Worm (Caenorhabditis elegans) whole organism, late embryonic: ENCODE data around the gene luc-7L.

ENCODE experiments used
- C38D4.7 ChIP-seq: fragments of 200-800 bp; sonication (Bioruptor generic); optimal IDR thresholded peaks from 2 replicates; lab custom pipeline; 2018; ENCODE audit warnings: mild to moderate bottlenecking, missing genetic modification characterization, moderate library complexity, missing compliant biosample characterization
- K09A11.1 ChIP-seq: sonication (generic microtip); optimal IDR thresholded peaks from 2 replicates; lab custom pipeline; 2017; ENCODE audit warnings: antibody characterized with exemption, mild to moderate bottlenecking, missing genetic modification characterization, missing compliant biosample characterization; ENCODE audit not compliant: insufficient read depth
- T23F11.4 ChIP-seq: fragments of 200-800 bp; sonication (Bioruptor generic); optimal IDR thresholded peaks from 2 replicates; lab custom pipeline; 2018; ENCODE audit warnings: mild to moderate bottlenecking, missing genetic modification characterization, missing compliant biosample characterization
- Y22D7AL.16 ChIP-seq: sonication (generic microtip); optimal IDR thresholded peaks from 2 replicates; lab custom pipeline; 2016; ENCODE audit warnings: missing genetic modification characterization, missing compliant biosample characterization
- ahr-1 ChIP-seq: sonication (generic microtip); optimal IDR thresholded peaks from 2 replicates; lab custom pipeline; 2016; ENCODE audit warnings: missing genetic modification characterization, missing compliant biosample characterization
- ama-1 ChIP-seq: fragments of 150-350 bp; optimal IDR thresholded peaks from 2 replicates; lab custom pipeline; 2014
- ceh-2 ChIP-seq: sonication (generic microtip); optimal IDR thresholded peaks from 2 replicates; lab custom pipeline; 2016; ENCODE audit warnings: missing genotype, missing genetic modification characterization, missing compliant biosample characterization
- ceh-31 ChIP-seq: sonication (generic microtip); optimal IDR thresholded peaks from 2 replicates; lab custom pipeline; 2016; ENCODE audit warnings: missing genetic modification characterization, missing compliant biosample characterization
- ceh-34 ChIP-seq: sonication (generic microtip); optimal IDR thresholded peaks from 2 replicates; lab custom pipeline; 2016; ENCODE audit warnings: mild to moderate bottlenecking, missing genetic modification characterization, missing compliant biosample characterization
- ceh-45 ChIP-seq: fragments of 200-800 bp; sonication (Bioruptor generic); IDR thresholded peaks from 2 replicates; pipeline ENCODE4 v1.3.6; 2022; ENCODE audit warnings: missing genetic modification reagents, missing genetic modification characterization, missing compliant biosample characterization
- ceh-9 ChIP-seq: sonication (generic microtip); optimal IDR thresholded peaks from 2 replicates; lab custom pipeline; 2016; ENCODE audit warnings: mild to moderate bottlenecking, missing genetic modification characterization, inconsistent platforms, missing compliant biosample characterization
- che-1 ChIP-seq: sonication (generic microtip); optimal IDR thresholded peaks from 2 replicates; lab custom pipeline; 2016; ENCODE audit warnings: mild to moderate bottlenecking, missing genetic modification characterization, missing compliant biosample characterization
- dmd-4 ChIP-seq: sonication (generic microtip); optimal IDR thresholded peaks from 2 replicates; lab custom pipeline; 2016; ENCODE audit warnings: borderline replicate concordance, missing genetic modification characterization, missing compliant biosample characterization
- elt-2 ChIP-seq: sonication (generic microtip); optimal IDR thresholded peaks from 2 replicates; lab custom pipeline; 2016; ENCODE audit warnings: missing genetic modification reagents, missing genetic modification characterization, missing compliant biosample characterization
- fkh-10 ChIP-seq: fragments of 150-350 bp; optimal IDR thresholded peaks from 2 replicates; lab custom pipeline; 2014; ENCODE audit warnings: missing biosample characterization, missing genetic modification reagents, missing genetic modification characterization
- hlh-15 ChIP-seq: sonication (generic microtip); optimal IDR thresholded peaks from 2 replicates; lab custom pipeline; 2016; ENCODE audit warnings: missing genetic modification characterization, missing compliant biosample characterization
- hlh-30 ChIP-seq: sonication (generic microtip); optimal IDR thresholded peaks from 2 replicates; lab custom pipeline; 2017; ENCODE audit warnings: antibody characterized with exemption, missing genetic modification characterization, missing compliant biosample characterization; ENCODE audit not compliant: insufficient read depth
- hlh-6 ChIP-seq: sonication (generic microtip); optimal IDR thresholded peaks from 2 replicates; lab custom pipeline; 2016; ENCODE audit warnings: missing genotype, missing genetic modification characterization, missing compliant biosample characterization
- hlh-8 ChIP-seq: sonication (generic microtip); optimal IDR thresholded peaks from 2 replicates; lab custom pipeline; 2016; ENCODE audit warnings: missing genotype, missing genetic modification characterization, missing compliant biosample characterization
- lin-11 ChIP-seq: fragments of 200-800 bp; sonication (Bioruptor generic); optimal IDR thresholded peaks from 2 replicates; lab custom pipeline; 2018; ENCODE audit warnings: mild to moderate bottlenecking, missing genetic modification characterization, missing compliant biosample characterization
- nfya-1 ChIP-seq: sonication (generic microtip); optimal IDR thresholded peaks from 2 replicates; lab custom pipeline; 2017; ENCODE audit warnings: missing genetic modification characterization, mild to moderate bottlenecking, missing compliant biosample characterization, antibody characterized with exemption, moderate library complexity
- nhr-11 ChIP-seq: fragments of 150-350 bp; optimal IDR thresholded peaks from 2 replicates; lab custom pipeline; 2014; ENCODE audit warnings: missing biosample characterization, missing genetic modification characterization
- npax-4 ChIP-seq: sonication (generic microtip); optimal IDR thresholded peaks from 2 replicates; lab custom pipeline; 2016; ENCODE audit warnings: missing genetic modification characterization, missing compliant biosample characterization
- odd-2 ChIP-seq: sonication (generic microtip); optimal IDR thresholded peaks from 2 replicates; lab custom pipeline; 2017; ENCODE audit warnings: antibody characterized with exemption, mild to moderate bottlenecking, missing genetic modification characterization, missing compliant biosample characterization
- pag-3 ChIP-seq: sonication (generic microtip); optimal IDR thresholded peaks from 2 replicates; lab custom pipeline; 2016; ENCODE audit warnings: missing compliant biosample characterization, missing genetic modification characterization, borderline replicate concordance
- pat-9 ChIP-seq: fragments of 200-800 bp; sonication (Bioruptor generic); optimal IDR thresholded peaks from 2 replicates; lab custom pipeline; 2018; ENCODE audit warnings: mild to moderate bottlenecking, missing genetic modification characterization, moderate library complexity, missing compliant biosample characterization
- pax-1 ChIP-seq: fragments of 150-350 bp; optimal IDR thresholded peaks from 2 replicates; lab custom pipeline; 2014; ENCODE audit warnings: missing biosample characterization, missing genetic modification characterization
- pha-4 ChIP-seq: fragments of 150-350 bp; optimal IDR thresholded peaks from 2 replicates; lab custom pipeline; 2018; ENCODE audit warnings: missing biosample characterization, missing genetic modification reagents, missing genetic modification characterization
- pqm-1 ChIP-seq: sonication (generic microtip); optimal IDR thresholded peaks from 2 replicates; lab custom pipeline; 2016; ENCODE audit warnings: missing genetic modification characterization, missing compliant biosample characterization
- pros-1 ChIP-seq: fragments of 150-350 bp; optimal IDR thresholded peaks from 2 replicates; lab custom pipeline; 2014; ENCODE audit warnings: missing biosample characterization, missing genetic modification reagents, missing genetic modification characterization
- ref-2 ChIP-seq: sonication (generic microtip); optimal IDR thresholded peaks from 2 replicates; lab custom pipeline; 2016; ENCODE audit warnings: missing genetic modification characterization, missing compliant biosample characterization
- rnt-1 ChIP-seq: sonication (generic microtip); optimal IDR thresholded peaks from 2 replicates; lab custom pipeline; 2016; ENCODE audit warnings: missing genetic modification characterization, missing compliant biosample characterization
- sdc-2 ChIP-seq: sonication (generic microtip); optimal IDR thresholded peaks from 2 replicates; lab custom pipeline; 2016; ENCODE audit warnings: missing genotype, missing genetic modification characterization, missing compliant biosample characterization
- sox-2 ChIP-seq: fragments of 200-800 bp; sonication (Bioruptor generic); IDR thresholded peaks from 2 replicates; pipeline ENCODE4 v1.3.6; 2022; ENCODE audit warnings: missing genetic modification reagents, missing genetic modification characterization, missing compliant biosample characterization
- tbx-2 ChIP-seq: sonication (generic microtip); optimal IDR thresholded peaks from 2 replicates; lab custom pipeline; 2016; ENCODE audit warnings: missing genetic modification characterization, missing compliant biosample characterization
- unc-42 ChIP-seq: sonication (generic microtip); optimal IDR thresholded peaks from 2 replicates; lab custom pipeline; 2016; ENCODE audit warnings: missing genotype, missing genetic modification characterization, missing compliant biosample characterization
- unc-55 ChIP-seq: sonication (generic microtip); optimal IDR thresholded peaks from 2 replicates; lab custom pipeline; 2017; ENCODE audit warnings: missing biosample characterization, missing genetic modification reagents, missing genetic modification characterization
- unc-86 ChIP-seq: sonication (generic microtip); optimal IDR thresholded peaks from 2 replicates; lab custom pipeline; 2016; ENCODE audit warnings: missing genetic modification characterization, missing compliant biosample characterization
- zip-5 ChIP-seq: sonication (generic microtip); optimal IDR thresholded peaks from 2 replicates; lab custom pipeline; 2016; ENCODE audit warnings: missing genetic modification characterization, missing compliant biosample characterization

Gene luc-7L

ce11 chrII:7675752-7676151 lies 31.5 kb downstream of the luc-7L start:
- TF ChIP-seq dmd-4 (no peak), sox-2 (GFP tag; lab: Robert Waterston, UW) (no peak), ref-2 (no peak), pqm-1 (tag; lab: Kevin White, UChicago) (no peak), hlh-8 (no peak), Y22D7AL.16 (tag; lab: Kevin White, UChicago) (no peak), tbx-2 (tag; lab: Kevin White, UChicago) (no peak), ama-1 (lab: Kevin White, UChicago) (no peak), ceh-2 (tag; lab: Kevin White, UChicago) (no peak)

ce11 chrII:7671705-7672104 lies 35.6 kb downstream of the luc-7L start, which contains the start of gene lir-1:
TSS of gene lir-1 (plus strand) at chrII:7672005.
- TF ChIP-seq elt-2 (tag; lab: Kevin White, UChicago) (no peak), pqm-1 (tag; lab: Kevin White, UChicago) (no peak)

- TF ChIP-seq odd-2 (tag; lab: Kevin White, UChicago), result no peak
- no peak for TF ChIP-seq nhr-11 (tag; lab: Kevin White, UChicago)
- no peak for TF ChIP-seq hlh-6 (tag; lab: Kevin White, UChicago)
- TF ChIP-seq T23F11.4 (GFP tag; lab: Kevin White, UChicago), result no peak
- TF ChIP-seq sdc-2 (tag; lab: Kevin White, UChicago), result no peak
- TF ChIP-seq zip-5 (tag; lab: Kevin White, UChicago), result no peak
- TF ChIP-seq pax-1 (tag; lab: Kevin White, UChicago), result no peak
Observed at ce11 chrII:7670039-7670438, 37.2 kb downstream of the luc-7L start.

- no peak for TF ChIP-seq pros-1 (tag; lab: Kevin White, UChicago)
- TF ChIP-seq ceh-34, result peak; percentile 35
- TF ChIP-seq nfya-1 (tag; lab: Kevin White, UChicago), result peak; percentile 59
- TF ChIP-seq elt-2 (tag; lab: Kevin White, UChicago), result peak; percentile 35
- TF ChIP-seq ceh-9 (tag; lab: Kevin White, UChicago), result no peak
- TF ChIP-seq lin-11 (tag; lab: Kevin White, UChicago), result no peak
- no peak for TF ChIP-seq pax-1 (tag; lab: Kevin White, UChicago)
- TF ChIP-seq npax-4 (tag; lab: Kevin White, UChicago), result no peak
- TF ChIP-seq tbx-2 (tag; lab: Kevin White, UChicago), result peak; percentile 62
- TF ChIP-seq ceh-31 (tag; lab: Kevin White, UChicago), result peak; percentile 50
- peak; percentile 57 for TF ChIP-seq unc-42 (tag; lab: Kevin White, UChicago)
- TF ChIP-seq unc-55 (GFP tag; lab: Kevin White, UChicago), result no peak
- TF ChIP-seq, all 69 proteins: peak for 6
Observed at ce11 chrII:7669409-7669808, 37.9 kb downstream of the luc-7L start.

DNA sequence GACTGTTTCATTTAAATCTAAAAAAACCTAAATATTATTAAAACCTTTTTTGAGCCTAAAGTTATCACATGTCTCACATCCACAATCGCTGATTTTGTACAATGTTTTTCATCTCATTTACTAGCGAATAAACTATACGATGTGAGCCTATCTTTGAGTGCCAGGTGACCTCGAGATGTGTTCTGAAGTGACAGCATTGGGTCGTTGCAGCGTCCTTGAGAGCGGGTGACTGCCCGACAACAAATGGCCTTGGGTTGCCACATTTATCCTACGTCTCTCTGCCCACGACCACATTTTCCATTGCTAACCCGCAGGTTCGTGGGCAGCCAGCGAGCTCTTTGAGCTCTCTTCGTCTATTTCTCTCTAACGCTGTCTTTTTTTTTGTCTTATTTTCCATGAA lies 40.3 kb downstream of the luc-7L start, which contains the start of gene lir-2:
Gene lir-2 (plus strand): TSS at position 301 of the 400 bp plus-strand sequence.
- TF ChIP-seq rnt-1 (no peak), K09A11.1 (no peak), unc-55 (GFP tag; lab: Kevin White, UChicago) (no peak), dmd-4 (no peak), ceh-9 (tag; lab: Kevin White, UChicago) (no peak), ahr-1 (tag; lab: Kevin White, UChicago) (no peak), pat-9 (tag; lab: Kevin White, UChicago) (no peak), pha-4 (no peak), hlh-15 (tag; lab: Kevin White, UChicago) (no peak), ceh-45 (GFP tag; lab: Robert Waterston, UW) (no peak), Y22D7AL.16 (tag; lab: Kevin White, UChicago) (no peak), fkh-10 (GFP tag; lab: Kevin White, UChicago) (no peak), odd-2 (tag; lab: Kevin White, UChicago) (no peak), unc-86 (tag; lab: Kevin White, UChicago) (no peak), hlh-30 (tag; lab: Kevin White, UChicago) (no peak), elt-2 (tag; lab: Kevin White, UChicago) (no peak), che-1 (tag; lab: Kevin White, UChicago) (no peak), pag-3 (tag; lab: Kevin White, UChicago) (no peak), C38D4.7 (GFP tag; lab: Kevin White, UChicago) (no peak)
